Worm (Caenorhabditis elegans) whole organism, young adult: Measurements from ENCODE around the gene F22H10.11.

Source experiments
- C17E4.6 ChIP-seq: fragments of 200-800 bp; sonication (Bioruptor generic); IDR thresholded peaks from 2 replicates; pipeline ENCODE4 v1.3.6; 2022; ENCODE audit warnings: missing genetic modification reagents, missing genetic modification characterization, missing compliant biosample characterization
- D2030.7 ChIP-seq: fragments of 200-800 bp; sonication (Bioruptor generic); IDR thresholded peaks from 2 replicates; pipeline ENCODE4 v1.3.6; 2022; ENCODE audit warnings: missing genetic modification reagents, missing genetic modification characterization, missing compliant biosample characterization
- F22D6.2 ChIP-seq: sonication (generic microtip); optimal IDR thresholded peaks from 2 replicates; lab custom pipeline; 2016; ENCODE audit warnings: mild to moderate bottlenecking, missing genetic modification characterization, missing compliant biosample characterization
- F23B12.7 ChIP-seq: sonication (generic microtip); optimal IDR thresholded peaks from 2 replicates; lab custom pipeline; 2017; ENCODE audit warnings: missing genetic modification characterization, mild to moderate bottlenecking, missing compliant biosample characterization, antibody characterized with exemption, moderate library complexity; ENCODE audit not compliant: insufficient read depth
- F33H1.4 ChIP-seq: fragments of 200-800 bp; sonication (Bioruptor generic); IDR thresholded peaks from 2 replicates; pipeline ENCODE4 v1.3.6; 2022; ENCODE audit warnings: missing genetic modification reagents, missing genetic modification characterization, missing compliant biosample characterization
- F37B4.10 ChIP-seq: fragments of 200-800 bp; sonication (Bioruptor generic); IDR thresholded peaks from 2 replicates; pipeline ENCODE4 v1.3.6; 2022; ENCODE audit warnings: missing genetic modification characterization, missing compliant biosample characterization
- T26A5.8 ChIP-seq: sonication (generic microtip); optimal IDR thresholded peaks from 2 replicates; lab custom pipeline; 2016; ENCODE audit warnings: missing genetic modification characterization, missing compliant biosample characterization
- Y67H2A.10 ChIP-seq: fragments of 200-800 bp; sonication (Bioruptor generic); conservative IDR thresholded peaks from 2 replicates; pipeline ENCODE4 v1.3.6; 2022; ENCODE audit warnings: missing genetic modification reagents, missing genetic modification characterization, missing compliant biosample characterization
- atf-7 ChIP-seq: sonication (generic microtip); optimal IDR thresholded peaks from 2 replicates; lab custom pipeline; 2017; ENCODE audit warnings: mild to moderate bottlenecking, missing genetic modification characterization, missing compliant biosample characterization
- bed-1 ChIP-seq: fragments of 200-800 bp; sonication (Bioruptor generic); IDR thresholded peaks from 2 replicates; pipeline ENCODE4 v1.3.6; 2022; ENCODE audit warnings: missing genetic modification reagents, missing genetic modification characterization, missing compliant biosample characterization
- bed-2 ChIP-seq: fragments of 200-800 bp; sonication (Bioruptor generic); IDR thresholded peaks from 2 replicates; pipeline ENCODE4 v1.3.6; 2022; ENCODE audit warnings: missing genetic modification reagents, missing genetic modification characterization, missing compliant biosample characterization
- ccch-3 ChIP-seq: fragments of 200-800 bp; sonication (Bioruptor generic); optimal IDR thresholded peaks from 2 replicates; lab custom pipeline; 2018; ENCODE audit warnings: mild to moderate bottlenecking, missing genetic modification characterization, missing compliant biosample characterization
- cebp-1 ChIP-seq, 2 experiments: fragments of 200-800 bp in 1 of 2; sonication (Bioruptor generic) in 1 of 2; sonication (generic microtip) in 1 of 2; IDR thresholded peaks in 1 of 2; optimal IDR thresholded peaks in 1 of 2; 2 replicates each; pipeline versions ENCODE4 v1.3.6 to Lab custom; 2017 to 2022; ENCODE audit warnings: missing compliant biosample characterization in 2 of 2, missing genetic modification characterization in 2 of 2, mild to moderate bottlenecking in 1 of 2, missing genetic modification reagents in 1 of 2, moderate library complexity in 1 of 2
- ceh-79 ChIP-seq: sonication (generic microtip); optimal IDR thresholded peaks from 2 replicates; lab custom pipeline; 2017; ENCODE audit warnings: mild to moderate bottlenecking, missing genetic modification characterization, missing compliant biosample characterization
- dox-1 ChIP-seq: fragments of 200-800 bp; sonication (Bioruptor generic); IDR thresholded peaks from 2 replicates; pipeline ENCODE4 v1.3.6; 2022; ENCODE audit warnings: missing genetic modification reagents, missing genetic modification characterization, missing compliant biosample characterization
- ets-4 ChIP-seq: fragments of 200-800 bp; sonication (Bioruptor generic); optimal IDR thresholded peaks from 2 replicates; lab custom pipeline; 2018; ENCODE audit warnings: mild to moderate bottlenecking, missing genetic modification characterization, missing compliant biosample characterization
- gei-17 ChIP-seq: fragments of 200-800 bp; sonication (Bioruptor generic); optimal IDR thresholded peaks from 2 replicates; lab custom pipeline; 2018; ENCODE audit warnings: mild to moderate bottlenecking, missing genetic modification characterization, missing compliant biosample characterization
- lsy-27 ChIP-seq: sonication (generic microtip); optimal IDR thresholded peaks from 2 replicates; lab custom pipeline; 2017; ENCODE audit warnings: missing genetic modification characterization, mild to moderate bottlenecking, missing compliant biosample characterization, antibody characterized with exemption, missing genotype, borderline replicate concordance; ENCODE audit not compliant: insufficient read depth
- madf-3 ChIP-seq: fragments of 200-800 bp; sonication (Bioruptor generic); IDR thresholded peaks from 2 replicates; pipeline ENCODE4 v1.3.6; 2022; ENCODE audit warnings: missing genetic modification reagents, missing genetic modification characterization, missing compliant biosample characterization
- madf-8 ChIP-seq: fragments of 200-800 bp; sonication (Bioruptor generic); conservative IDR thresholded peaks from 2 replicates; pipeline ENCODE4 v1.3.6; 2022; ENCODE audit warnings: missing genetic modification reagents, missing genetic modification characterization, missing compliant biosample characterization
- nfya-1 ChIP-seq: sonication (generic microtip); optimal IDR thresholded peaks from 2 replicates; lab custom pipeline; 2017; ENCODE audit warnings: antibody characterized with exemption, missing compliant biosample characterization, missing genetic modification characterization, borderline replicate concordance; ENCODE audit not compliant: insufficient read depth
- nfya-2 ChIP-seq: fragments of 200-800 bp; sonication (Bioruptor generic); IDR thresholded peaks from 2 replicates; pipeline ENCODE4 v1.3.6; 2022; ENCODE audit warnings: missing genetic modification reagents, missing genetic modification characterization, missing compliant biosample characterization
- rcor-1 ChIP-seq: fragments of 200-800 bp; sonication (Bioruptor generic); IDR thresholded peaks from 2 replicates; pipeline ENCODE4 v1.3.6; 2022; ENCODE audit warnings: missing genetic modification reagents, missing genetic modification characterization, missing compliant biosample characterization
- snpc-1.1 ChIP-seq: sonication (generic microtip); optimal IDR thresholded peaks from 2 replicates; lab custom pipeline; 2017; ENCODE audit warnings: missing genetic modification characterization, mild to moderate bottlenecking, missing compliant biosample characterization, antibody characterized with exemption, moderate library complexity, missing genotype, missing genetic modification reagents; ENCODE audit not compliant: insufficient read depth
- snpc-1.3 ChIP-seq: sonication (generic microtip); optimal IDR thresholded peaks from 2 replicates; lab custom pipeline; 2017; ENCODE audit warnings: missing genetic modification characterization, mild to moderate bottlenecking, missing compliant biosample characterization, antibody characterized with exemption, moderate library complexity, missing genotype, missing genetic modification reagents; ENCODE audit not compliant: insufficient read depth
- tbp1 ChIP-seq: fragments of 200-800 bp; sonication (Bioruptor generic); optimal IDR thresholded peaks from 2 replicates; lab custom pipeline; 2018; ENCODE audit warnings: mild to moderate bottlenecking, missing genetic modification characterization, missing compliant biosample characterization
- unc-130 ChIP-seq: sonication (generic microtip); optimal IDR thresholded peaks from 2 replicates; lab custom pipeline; 2016; ENCODE audit warnings: missing genetic modification reagents, missing genetic modification characterization, missing compliant biosample characterization
- unc-62 ChIP-seq: fragments of 150-350 bp; optimal IDR thresholded peaks from 2 replicates; lab custom pipeline; 2014; ENCODE audit warnings: missing biosample characterization, missing genetic modification reagents, missing genetic modification characterization
- zfh-2 ChIP-seq: fragments of 200-800 bp; sonication (Bioruptor generic); conservative IDR thresholded peaks from 2 replicates; pipeline ENCODE4 v1.3.6; 2022; ENCODE audit warnings: missing genetic modification reagents, missing genetic modification characterization, missing compliant biosample characterization
- ztf-22 ChIP-seq: fragments of 200-800 bp; sonication (Bioruptor generic); optimal IDR thresholded peaks from 2 replicates; lab custom pipeline; 2018; ENCODE audit warnings: mild to moderate bottlenecking, missing genetic modification characterization, moderate library complexity, missing compliant biosample characterization
- ztf-28 ChIP-seq: fragments of 200-800 bp; sonication (Bioruptor generic); IDR thresholded peaks from 2 replicates; pipeline ENCODE4 v1.3.6; 2022; ENCODE audit warnings: missing genetic modification reagents, missing genetic modification characterization, missing compliant biosample characterization

The F22H10.11 gene

ce11 chrX:16721930-16722329 lies 34.1 kb upstream of the F22H10.11 start (continued):
- TF ChIP-seq unc-130 (GFP tag; lab: Kevin White, UChicago): no peak
- no peak for TF ChIP-seq lsy-27 (tag; lab: Kevin White, UChicago)
- peak; percentile 67 for TF ChIP-seq D2030.7 (GFP tag; lab: Robert Waterston, UW)
- TF ChIP-seq nfya-2 (GFP tag; lab: Robert Waterston, UW): no peak
- TF ChIP-seq tbp1 (GFP tag; lab: Kevin White, UChicago): peak; percentile 41
- peak; percentile 90 for TF ChIP-seq snpc-1.3 (tag; lab: Kevin White, UChicago)
- TF ChIP-seq F23B12.7 (tag; lab: Kevin White, UChicago): no peak
- TF ChIP-seq rcor-1 (GFP tag; lab: Robert Waterston, UW): 0 out of 2 replicates have a peak, but pooled peaks have one; percentile 31

ce11 chrX:16715938-16716337 lies 28.1 kb upstream of the F22H10.11 start:
- TF ChIP-seq zfh-2 (GFP tag; lab: Robert Waterston, UW) (peak; percentile 62), nfya-1 (tag; lab: Kevin White, UChicago) (no peak)
- TF ChIP-seq, all 124 proteins: peak for 1

- no peak for TF ChIP-seq ztf-22 (GFP tag; lab: Kevin White, UChicago)
- no peak for TF ChIP-seq F37B4.10 (GFP tag; lab: Robert Waterston, UW)
- TF ChIP-seq snpc-1.1 (tag; lab: Kevin White, UChicago): no peak
- TF ChIP-seq ztf-28 (GFP tag; lab: Robert Waterston, UW): no peak
- TF ChIP-seq F22D6.2 (tag; lab: Kevin White, UChicago): no peak
- TF ChIP-seq F33H1.4: no peak
- TF ChIP-seq gei-17 (GFP tag; lab: Kevin White, UChicago): no peak
- no peak for TF ChIP-seq Y67H2A.10 (GFP tag; lab: Robert Waterston, UW)
- no peak for TF ChIP-seq ets-4 (GFP tag; lab: Kevin White, UChicago)
- no peak for TF ChIP-seq ceh-79
- no peak for TF ChIP-seq madf-8 (GFP tag; lab: Robert Waterston, UW)
- no peak for TF ChIP-seq T26A5.8 (tag; lab: Kevin White, UChicago)
- no peak for TF ChIP-seq dox-1
- no peak for TF ChIP-seq bed-1
- TF ChIP-seq madf-3 (GFP tag; lab: Robert Waterston, UW): no peak
- no peak for TF ChIP-seq cebp-1 (GFP tag; IDR thresholded peaks at IDR 0.05; lab: Robert Waterston, UW)
- no peak for TF ChIP-seq cebp-1 (tag; optimal IDR thresholded peaks at IDR 0.05; lab: Kevin White, UChicago)
- TF ChIP-seq, all 124 proteins: peak for 0
These were observed 23.5 kb upstream of the F22H10.11 start, which contains the start of gene lgc-53 for ce11 chrX:16711381-16711780. Gene lgc-53, plus strand, starts transcription at chrX:16711681.

ce11 chrX:16705607-16706006 lies 17.8 kb upstream of the F22H10.11 start:
- no peak for TF ChIP-seq bed-2 (GFP tag; lab: Robert Waterston, UW)
- TF ChIP-seq unc-62 (GFP tag; lab: Kevin White, UChicago): no peak
- no peak for TF ChIP-seq ccch-3
- TF ChIP-seq madf-8 (GFP tag; lab: Robert Waterston, UW): no peak
- no peak for TF ChIP-seq atf-7 (tag; lab: Kevin White, UChicago)
- no peak for TF ChIP-seq C17E4.6 (GFP tag; lab: Robert Waterston, UW)
- TF ChIP-seq, all 124 proteins: peak for 0
